Fruit fly (Drosophila melanogaster) whole organism, pupa: Measurements from ENCODE around the gene mei-P26.

Experiments used
- CG10348 ChIP-seq: fragments of 200-800 bp; sonication (Bioruptor generic); IDR thresholded peaks from 2 replicates; pipeline ENCODE4 v1.3.6; 2022; ENCODE audit warnings: missing biosample characterization, missing genetic modification characterization
- CG12605 ChIP-seq: fragments of 200-800 bp; sonication (Bioruptor generic); IDR thresholded peaks from 2 replicates; pipeline ENCODE4 v1.3.6; 2022; ENCODE audit warnings: missing biosample characterization, missing genetic modification characterization
- CG13204 ChIP-seq: fragments of 200-800 bp; sonication (Bioruptor generic); optimal IDR thresholded peaks from 2 replicates; lab custom pipeline; 2018; ENCODE audit warnings: missing biosample characterization, mild to moderate bottlenecking, missing genetic modification characterization, moderate library complexity
- CG14655 ChIP-seq: fragments of 200-800 bp; sonication (Bioruptor generic); optimal IDR thresholded peaks from 3 replicates; lab custom pipeline; 2017; ENCODE audit warnings: mild to moderate bottlenecking, missing biosample characterization, missing genetic modification reagents, missing genetic modification characterization
- CG15710 ChIP-seq: fragments of 200-800 bp; sonication (Bioruptor generic); optimal IDR thresholded peaks from 2 replicates; lab custom pipeline; 2018; ENCODE audit warnings: missing biosample characterization, mild to moderate bottlenecking, missing genetic modification characterization, moderate library complexity
- CG17806 ChIP-seq: fragments of 200-800 bp; sonication (Bioruptor generic); optimal IDR thresholded peaks from 2 replicates; lab custom pipeline; 2018; ENCODE audit warnings: missing biosample characterization, mild to moderate bottlenecking, missing genetic modification characterization, moderate library complexity
- CG32121 ChIP-seq: fragments of 200-800 bp; sonication (Bioruptor generic); IDR thresholded peaks from 2 replicates; pipeline ENCODE4 v1.3.6; 2022; ENCODE audit warnings: missing biosample characterization, missing genetic modification characterization
- CG34367 ChIP-seq: fragments of 200-800 bp; sonication (Bioruptor generic); optimal IDR thresholded peaks from 2 replicates; lab custom pipeline; 2018; ENCODE audit warnings: missing biosample characterization, mild to moderate bottlenecking, missing genetic modification characterization
- CG4496 ChIP-seq: fragments of 200-800 bp; sonication (Bioruptor generic); IDR thresholded peaks from 3 replicates; pipeline ENCODE4 v1.3.6; 2022; ENCODE audit warnings: missing biosample characterization, missing genetic modification characterization
- CG8159 ChIP-seq: fragments of 200-800 bp; sonication (Bioruptor generic); optimal IDR thresholded peaks from 3 replicates; lab custom pipeline; 2018; ENCODE audit warnings: missing biosample characterization, mild to moderate bottlenecking, missing genetic modification characterization, moderate library complexity
- CG8301 ChIP-seq: fragments of 200-800 bp; sonication (Bioruptor generic); optimal IDR thresholded peaks from 2 replicates; lab custom pipeline; 2018; ENCODE audit warnings: missing biosample characterization, mild to moderate bottlenecking, missing genetic modification characterization
- CG9948 ChIP-seq: fragments of 200-800 bp; sonication (Bioruptor generic); optimal IDR thresholded peaks from 2 replicates; lab custom pipeline; 2018; ENCODE audit warnings: missing biosample characterization, mild to moderate bottlenecking, missing genetic modification characterization, moderate library complexity
- D1 ChIP-seq: fragments of 200-800 bp; sonication (Bioruptor generic); optimal IDR thresholded peaks from 2 replicates; lab custom pipeline; 2018; ENCODE audit warnings: missing biosample characterization, mild to moderate bottlenecking, missing genetic modification characterization, moderate library complexity
- EcR ChIP-seq: fragments of 200-800 bp; sonication (Bioruptor generic); optimal IDR thresholded peaks from 3 replicates; lab custom pipeline; 2019; ENCODE audit warnings: missing biosample characterization, missing genetic modification characterization, mild to moderate bottlenecking, moderate library complexity, missing genetic modification reagents
- Ets98B ChIP-seq: fragments of 200-800 bp; sonication (Bioruptor generic); IDR thresholded peaks from 2 replicates; pipeline ENCODE4 v1.3.6; 2022; ENCODE audit warnings: missing biosample characterization, missing genetic modification characterization
- Pif1A ChIP-seq: fragments of 200-800 bp; sonication (Bioruptor generic); optimal IDR thresholded peaks from 3 replicates; lab custom pipeline; 2016; ENCODE audit warnings: missing biosample characterization, missing genetic modification characterization
- Pif1B ChIP-seq: fragments of 200-800 bp; sonication (Bioruptor generic); optimal IDR thresholded peaks from 3 replicates; lab custom pipeline; 2016; ENCODE audit warnings: missing biosample characterization, missing genetic modification characterization
- Snoo ChIP-seq: fragments of 200-800 bp; sonication (Bioruptor generic); optimal IDR thresholded peaks from 3 replicates; lab custom pipeline; 2017; ENCODE audit warnings: missing biosample characterization, mild to moderate bottlenecking, missing genetic modification characterization, inconsistent platforms
- fd96Ca ChIP-seq: fragments of 200-800 bp; sonication (Bioruptor generic); IDR thresholded peaks from 3 replicates; pipeline ENCODE4 v1.3.6; 2022; ENCODE audit warnings: missing biosample characterization, missing genetic modification characterization
- gl ChIP-seq: fragments of 200-800 bp; sonication (Bioruptor generic); optimal IDR thresholded peaks from 2 replicates; lab custom pipeline; 2018; ENCODE audit warnings: missing biosample characterization, mild to moderate bottlenecking, missing genetic modification characterization
- rn ChIP-seq: fragments of 200-800 bp; sonication (Bioruptor generic); IDR thresholded peaks from 2 replicates; pipeline ENCODE4 v1.3.6; 2022; ENCODE audit warnings: missing biosample characterization, missing genetic modification characterization

Gene mei-P26

DNA sequence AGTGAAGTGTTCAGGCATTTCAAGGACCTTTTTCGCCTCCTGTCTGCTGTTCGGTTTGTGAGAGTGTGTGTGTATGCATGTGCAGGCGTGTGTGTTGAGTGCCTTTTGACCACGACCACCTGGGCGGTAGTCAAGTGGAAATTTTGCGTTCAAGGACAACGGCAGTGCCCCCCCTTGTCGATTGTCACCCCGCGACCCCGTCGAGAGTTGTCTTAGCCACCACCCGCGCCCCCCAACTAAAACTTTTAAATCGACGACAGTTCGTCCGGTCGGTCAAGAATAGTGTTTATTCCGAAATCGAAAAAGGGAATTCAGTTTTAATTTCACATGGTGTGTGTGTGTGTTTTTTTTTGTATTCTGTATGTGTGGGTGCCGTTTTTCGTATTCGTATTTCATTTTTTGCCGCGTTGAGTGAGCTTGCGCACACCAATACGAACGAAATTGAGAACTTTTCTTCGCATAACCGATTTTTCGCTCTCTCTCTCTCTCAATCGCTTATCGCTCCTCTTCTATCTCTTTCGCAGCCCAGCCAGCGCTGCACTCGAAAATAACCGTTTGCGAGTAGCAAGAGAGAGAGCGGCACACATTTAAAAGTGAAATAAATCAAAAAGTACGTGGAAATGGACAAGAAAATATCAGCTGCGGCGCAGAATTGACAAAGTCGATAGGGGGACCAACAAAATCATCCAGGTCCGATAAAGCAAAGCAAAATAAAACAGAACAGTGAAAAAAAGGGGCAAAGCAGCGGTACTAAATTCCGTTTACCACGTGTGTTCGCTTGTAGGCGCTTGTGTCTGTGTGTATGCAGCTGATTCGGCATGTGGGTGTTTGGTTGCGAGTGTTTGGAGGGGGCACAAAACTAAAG, 822 bp downstream of the mei-P26 start:
- TF ChIP-seq CG34367 (tag; lab: Kevin White, UChicago) (peak; percentile 48), CG15710 (tag; lab: Kevin White, UChicago) (peak; percentile 1), CG32121 (GFP tag; lab: Robert Waterston, UW) (peak; percentile 57; the same call in 1 of the 2 replicates), Pif1B (GFP tag; lab: Kevin White, UChicago) (peak; percentile 61), Pif1A (no peak), CG8301 (tag; lab: Kevin White, UChicago) (peak; percentile 21), CG17806 (no peak), Snoo (tag; lab: Kevin White, UChicago) (no peak), Ets98B (GFP tag; lab: Robert Waterston, UW) (peak; percentile 65), CG9948 (tag; lab: Kevin White, UChicago) (no peak), D1 (tag; lab: Kevin White, UChicago) (no peak), CG13204 (GFP tag; lab: Kevin White, UChicago) (no peak), CG8159 (peak; percentile 33), gl (tag; lab: Kevin White, UChicago) (peak; percentile 25), CG14655 (GFP tag; lab: Kevin White, UChicago) (no peak), CG12605 (peak; percentile 72), rn (GFP tag; lab: Robert Waterston, UW) (no peak), CG10348 (no peak), EcR (GFP tag; lab: Kevin White, UChicago) (no peak), fd96Ca (GFP tag; lab: Robert Waterston, UW) (no peak; the same call in 2 of the 3 replicates), CG4496 (GFP tag; lab: Robert Waterston, UW) (peak; percentile 69)

DNA sequence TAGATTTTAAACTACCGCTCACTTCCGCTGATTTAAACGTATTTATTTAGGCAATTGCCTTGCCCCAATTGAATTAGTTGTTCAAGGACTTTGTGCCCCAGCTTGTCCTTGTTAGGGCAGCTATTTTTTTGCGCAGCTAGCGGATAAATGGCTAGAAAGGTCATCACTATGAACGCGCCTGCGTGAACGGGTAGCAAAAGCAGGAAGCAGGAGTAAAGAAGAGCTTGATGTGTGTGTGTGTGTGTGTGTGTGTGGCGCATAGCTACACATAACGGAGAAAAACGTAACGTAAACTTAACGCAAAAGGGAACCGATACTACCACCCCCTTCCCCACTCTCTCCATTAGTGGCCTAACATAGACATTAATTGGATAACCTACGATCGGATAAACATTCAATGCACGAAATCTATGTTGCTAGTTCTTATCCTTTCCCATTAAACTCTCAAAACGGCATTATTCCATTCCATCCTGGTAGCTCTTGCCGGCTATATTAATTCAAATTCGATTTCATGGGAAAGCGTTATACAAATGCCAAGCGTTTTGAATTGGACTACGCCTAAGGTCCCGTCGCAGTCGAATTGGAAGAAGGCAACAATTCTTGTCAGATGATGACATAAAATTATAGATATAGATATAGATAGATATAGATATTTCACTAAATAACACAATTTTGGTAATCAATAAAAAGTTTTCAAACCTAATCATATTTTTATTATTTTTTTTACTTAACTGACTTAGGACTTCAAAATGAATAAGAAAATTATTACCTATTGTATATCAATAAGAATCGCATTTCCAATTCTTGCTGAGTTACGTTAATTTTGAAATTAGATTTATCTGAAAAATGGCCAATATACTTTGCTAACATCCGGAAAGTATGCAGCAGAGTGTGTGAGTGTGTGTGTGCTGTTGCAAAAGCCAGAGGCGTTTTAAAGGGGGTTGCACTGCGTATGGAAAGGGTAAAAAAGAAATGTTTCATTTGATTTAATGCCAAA, 1.8 kb downstream of the mei-P26 start:
- TF ChIP-seq CG17806, result no peak
- no peak for TF ChIP-seq Snoo (tag; lab: Kevin White, UChicago)
- no peak for TF ChIP-seq gl (tag; lab: Kevin White, UChicago)
- no peak for TF ChIP-seq Ets98B (GFP tag; lab: Robert Waterston, UW)
- TF ChIP-seq, all 21 proteins: peak for 0

DNA sequence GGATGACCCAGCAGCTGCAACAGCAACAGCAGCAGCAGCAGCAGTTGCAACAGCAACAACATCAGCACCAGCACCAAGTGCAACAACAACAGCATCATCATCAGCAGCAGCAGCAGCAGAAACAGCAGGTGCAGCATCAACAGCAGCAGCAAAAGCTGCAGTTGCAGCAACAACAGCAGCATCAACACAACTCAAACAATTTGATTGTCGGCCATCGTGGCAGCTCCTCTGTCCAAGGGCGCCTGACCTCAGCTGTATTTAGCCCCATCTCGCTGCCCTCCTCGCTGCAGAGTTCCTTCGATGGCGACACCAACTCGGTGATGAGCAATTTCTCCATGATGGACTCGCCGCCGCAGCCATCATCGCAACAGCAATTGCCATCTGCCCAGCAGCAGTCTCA, 5.2 kb downstream of the mei-P26 start:
- TF ChIP-seq CG12605 (no peak), CG17806 (no peak), CG15710 (tag; lab: Kevin White, UChicago) (no peak), CG8159 (no peak), Pif1A (no peak), rn (GFP tag; lab: Robert Waterston, UW) (no peak), CG13204 (GFP tag; lab: Kevin White, UChicago) (no peak), gl (tag; lab: Kevin White, UChicago) (no peak), D1 (tag; lab: Kevin White, UChicago) (no peak), CG10348 (no peak), Snoo (tag; lab: Kevin White, UChicago) (no peak)

DNA sequence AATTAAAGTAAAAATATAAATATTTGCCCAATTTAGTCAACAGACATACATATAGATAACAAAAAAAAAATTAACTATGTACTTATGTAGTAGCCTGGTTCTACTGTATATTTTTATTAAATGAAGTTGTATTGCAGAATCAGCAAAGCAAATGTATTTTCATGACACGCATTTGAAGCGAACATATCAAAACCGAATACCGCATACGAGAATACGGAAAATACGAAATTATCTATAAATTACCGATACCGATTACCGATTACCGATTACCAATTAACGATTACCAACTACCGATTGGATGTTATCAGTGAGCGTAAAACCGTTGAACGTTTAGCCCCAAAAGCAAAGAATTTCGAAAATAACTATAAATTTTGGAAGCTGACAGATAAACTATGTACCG, 24.4 kb downstream of the mei-P26 start:
- no peak for TF ChIP-seq CG9948 (tag; lab: Kevin White, UChicago)
- TF ChIP-seq CG17806, result no peak
- TF ChIP-seq Ets98B (GFP tag; lab: Robert Waterston, UW), result no peak
- TF ChIP-seq, all 21 proteins: peak for 0

DNA sequence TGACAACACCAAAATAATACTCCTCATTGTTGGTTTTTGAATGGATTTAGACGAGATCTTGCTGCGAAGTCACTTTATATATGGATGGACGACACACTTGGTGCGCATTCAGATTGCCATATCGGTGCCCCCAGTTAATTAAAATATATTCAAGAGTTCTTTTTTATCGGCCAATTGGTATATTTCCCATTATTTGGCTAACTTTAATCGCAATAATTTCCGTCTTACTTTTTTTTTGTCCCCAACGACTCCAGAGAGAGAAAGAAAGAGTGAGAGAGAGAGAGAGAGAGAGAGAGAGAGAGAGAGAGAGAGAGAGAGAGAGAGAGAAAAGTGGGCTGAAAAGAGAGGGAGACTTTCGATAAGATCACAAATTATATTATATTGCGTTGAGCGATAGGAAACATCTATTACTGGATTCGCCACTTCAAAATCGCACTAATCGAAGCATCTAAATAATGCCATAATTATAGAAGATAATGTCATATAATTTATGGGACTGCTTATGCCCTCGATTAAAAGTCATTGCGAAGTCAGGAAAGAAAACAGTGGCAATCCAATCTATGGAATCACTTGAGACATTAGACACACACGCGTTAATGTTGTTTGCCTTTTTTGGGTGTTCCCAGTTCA, 27.6 kb downstream of the mei-P26 start, which contains the start of gene CG12115:
Gene CG12115, minus strand, starts transcription at position 51 of the 630 bp plus-strand sequence.
- TF ChIP-seq CG34367 (tag; lab: Kevin White, UChicago) (no peak), CG8301 (tag; lab: Kevin White, UChicago) (no peak), CG8159 (no peak), CG32121 (GFP tag; lab: Robert Waterston, UW) (no peak), Ets98B (GFP tag; lab: Robert Waterston, UW) (no peak), fd96Ca (GFP tag; lab: Robert Waterston, UW) (no peak), EcR (GFP tag; lab: Kevin White, UChicago) (no peak), CG13204 (GFP tag; lab: Kevin White, UChicago) (no peak), Pif1B (GFP tag; lab: Kevin White, UChicago) (no peak), CG4496 (GFP tag; lab: Robert Waterston, UW) (no peak), Snoo (tag; lab: Kevin White, UChicago) (no peak)
